Worm (Caenorhabditis elegans) whole organism, mixed stage, embryonic: Measurements from ENCODE around the gene cutl-16.

Source experiments
- blmp-1 ChIP-seq: fragments of 150-350 bp; optimal IDR thresholded peaks from 2 replicates; lab custom pipeline; 2014; ENCODE audit warnings: missing biosample characterization, missing genetic modification characterization
- ceh-39 ChIP-seq: fragments of 150-350 bp; optimal IDR thresholded peaks from 2 replicates; lab custom pipeline; 2014; ENCODE audit warnings: missing biosample characterization, missing genetic modification characterization
- ces-1 ChIP-seq: fragments of 150-350 bp; optimal IDR thresholded peaks from 2 replicates; lab custom pipeline; 2014; ENCODE audit warnings: missing biosample characterization, missing genetic modification reagents, missing genetic modification characterization
- lsy-2 ChIP-seq: fragments of 150-350 bp; optimal IDR thresholded peaks from 2 replicates; lab custom pipeline; 2014; ENCODE audit warnings: missing biosample characterization, missing genetic modification characterization
- mep-1 ChIP-seq: fragments of 150-350 bp; optimal IDR thresholded peaks from 2 replicates; lab custom pipeline; 2017; ENCODE audit warnings: missing biosample characterization, missing genetic modification reagents, missing genetic modification characterization, inconsistent platforms
- mls-2 ChIP-seq: sonication (generic microtip); optimal IDR thresholded peaks from 2 replicates; lab custom pipeline; 2016; ENCODE audit warnings: mild to moderate bottlenecking, missing genetic modification characterization, moderate library complexity, missing compliant biosample characterization
- nhr-12 ChIP-seq: fragments of 150-350 bp; optimal IDR thresholded peaks from 2 replicates; lab custom pipeline; 2014; ENCODE audit warnings: missing biosample characterization, missing genetic modification characterization
- nhr-28 ChIP-seq: fragments of 150-350 bp; optimal IDR thresholded peaks from 2 replicates; lab custom pipeline; 2014; ENCODE audit warnings: missing biosample characterization, missing genetic modification characterization
- sptf-1 ChIP-seq: sonication (generic microtip); optimal IDR thresholded peaks from 2 replicates; lab custom pipeline; 2017; ENCODE audit warnings: mild to moderate bottlenecking, missing genetic modification characterization, moderate library complexity, missing compliant biosample characterization
- unc-62 ChIP-seq: fragments of 150-350 bp; optimal IDR thresholded peaks from 2 replicates; lab custom pipeline; 2014; ENCODE audit warnings: missing biosample characterization, missing genetic modification reagents, missing genetic modification characterization

DNA sequence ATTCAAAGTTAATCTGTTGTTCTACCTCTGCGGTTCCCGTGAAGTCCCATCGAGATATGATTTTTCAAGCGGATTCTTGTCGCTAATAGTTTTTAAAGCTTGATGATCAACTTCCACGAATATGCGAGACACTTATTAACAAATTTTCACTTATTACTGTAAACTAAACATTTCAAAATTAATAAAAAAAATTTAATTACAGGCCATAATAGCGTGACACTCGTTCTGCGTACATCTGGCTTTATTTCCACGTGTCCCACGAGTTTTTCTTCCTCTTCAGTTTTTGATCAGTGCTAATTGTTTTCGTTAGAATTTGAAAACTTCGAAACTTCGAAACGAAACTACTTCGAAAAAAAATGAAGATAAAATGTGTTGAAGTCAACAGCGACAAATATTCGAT lies 39.6 kb upstream of the cutl-16 start, which contains the start of gene btb-2:
- no peak for TF ChIP-seq mep-1 (tag; lab: Kevin White, UChicago)
- no peak for TF ChIP-seq mls-2 (tag; lab: Kevin White, UChicago)
- no peak for TF ChIP-seq ces-1
- TF ChIP-seq ceh-39 (tag; lab: Kevin White, UChicago) = no peak
- no peak for TF ChIP-seq blmp-1 (tag; lab: Kevin White, UChicago)
- TF ChIP-seq lsy-2 = no peak
- no peak for TF ChIP-seq nhr-12
- TF ChIP-seq nhr-28 (tag; lab: Kevin White, UChicago) = no peak
- no peak for TF ChIP-seq sptf-1 (tag; lab: Kevin White, UChicago)
- no peak for TF ChIP-seq unc-62
